Worm (Caenorhabditis elegans) whole organism, young adult: ENCODE results near the gene Y49E10.16.

ENCODE experiments used
- K11D2.4 ChIP-seq: fragments of 200-800 bp; sonication (Bioruptor generic); IDR thresholded peaks from 2 replicates; pipeline ENCODE4 v1.3.6; 2022; ENCODE audit warnings: missing genetic modification reagents, missing genetic modification characterization, missing compliant biosample characterization
- K12H6.12 ChIP-seq: fragments of 200-800 bp; sonication (Bioruptor generic); optimal IDR thresholded peaks from 2 replicates; lab custom pipeline; 2018; ENCODE audit warnings: mild to moderate bottlenecking, missing genetic modification characterization, missing compliant biosample characterization
- Y79H2A.3 ChIP-seq: fragments of 200-800 bp; sonication (Bioruptor generic); conservative IDR thresholded peaks from 2 replicates; pipeline ENCODE4 v1.3.6; 2022; ENCODE audit warnings: missing genetic modification reagents, missing genetic modification characterization, missing compliant biosample characterization
- ama-1 ChIP-seq, 3 experiments: fragments of 150-350 bp in 1 of 3; sonication (generic microtip) in 2 of 3; optimal IDR thresholded peaks; 2 replicates each; lab custom pipeline; 2014 to 2018; ENCODE audit warnings: missing biosample characterization in 2 of 3, missing genetic modification characterization in 2 of 3, missing genetic modification reagents in 2 of 3
- cebp-2 ChIP-seq: fragments of 200-800 bp; sonication (Bioruptor generic); IDR thresholded peaks from 2 replicates; pipeline ENCODE4 v1.3.6; 2022; ENCODE audit warnings: missing genetic modification characterization, missing compliant biosample characterization
- ceh-27 ChIP-seq: fragments of 200-800 bp; sonication (Bioruptor generic); optimal IDR thresholded peaks from 2 replicates; lab custom pipeline; 2018; ENCODE audit warnings: mild to moderate bottlenecking, missing genetic modification characterization, moderate library complexity, missing compliant biosample characterization
- chd-7 ChIP-seq: sonication (generic microtip); optimal IDR thresholded peaks from 2 replicates; lab custom pipeline; 2016; ENCODE audit warnings: mild to moderate bottlenecking, missing genetic modification characterization, moderate library complexity, missing compliant biosample characterization
- die-1 ChIP-seq: sonication (generic microtip); optimal IDR thresholded peaks from 2 replicates; lab custom pipeline; 2016; ENCODE audit warnings: missing genotype, mild to moderate bottlenecking, missing genetic modification characterization, missing compliant biosample characterization
- dox-1 ChIP-seq: fragments of 200-800 bp; sonication (Bioruptor generic); IDR thresholded peaks from 2 replicates; pipeline ENCODE4 v1.3.6; 2022; ENCODE audit warnings: missing genetic modification reagents, missing genetic modification characterization, missing compliant biosample characterization
- egl-18 ChIP-seq: fragments of 200-800 bp; sonication (Bioruptor generic); IDR thresholded peaks from 2 replicates; pipeline ENCODE4 v1.3.6; 2022; ENCODE audit warnings: missing genetic modification reagents, missing genetic modification characterization, missing compliant biosample characterization
- rcor-1 ChIP-seq: fragments of 200-800 bp; sonication (Bioruptor generic); IDR thresholded peaks from 2 replicates; pipeline ENCODE4 v1.3.6; 2022; ENCODE audit warnings: missing genetic modification reagents, missing genetic modification characterization, missing compliant biosample characterization
- snpc-4 ChIP-seq, 5 experiments: fragments of 150-350 bp in 1 of 5; sonication (generic microtip) in 4 of 5; optimal IDR thresholded peaks; 2 replicates each; lab custom pipeline; 2014 to 2018; ENCODE audit warnings: missing genetic modification characterization in 5 of 5, missing biosample characterization in 3 of 5, antibody characterized with exemption in 2 of 5, mild to moderate bottlenecking in 2 of 5, missing compliant biosample characterization in 2 of 5, missing genotype in 2 of 5, moderate library complexity in 2 of 5, missing genetic modification reagents in 1 of 5
- zfh-2 ChIP-seq: fragments of 200-800 bp; sonication (Bioruptor generic); conservative IDR thresholded peaks from 2 replicates; pipeline ENCODE4 v1.3.6; 2022; ENCODE audit warnings: missing genetic modification reagents, missing genetic modification characterization, missing compliant biosample characterization
- ztf-26 ChIP-seq: sonication (generic microtip); optimal IDR thresholded peaks from 2 replicates; lab custom pipeline; 2017; ENCODE audit warnings: missing genetic modification characterization, missing compliant biosample characterization

DNA sequence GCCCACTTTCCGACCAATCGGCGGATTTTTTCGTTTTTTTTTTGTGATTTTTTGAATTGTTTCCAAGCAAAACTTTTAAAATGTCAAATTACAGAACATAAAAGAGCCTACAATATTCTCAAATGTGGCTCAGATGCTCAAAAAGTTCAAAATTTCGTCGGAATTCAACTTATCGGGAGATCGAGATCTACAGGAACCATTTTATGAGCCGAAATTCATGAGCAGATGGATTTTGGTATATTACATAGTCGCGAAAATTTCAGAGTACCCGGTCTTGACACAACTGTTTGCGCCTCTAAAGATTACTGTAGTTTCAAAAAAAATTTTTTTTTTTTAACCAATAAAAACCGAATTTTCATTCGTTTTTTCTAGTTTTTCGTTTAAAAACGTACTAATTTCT is 28.7 kb downstream of the Y49E10.16 start:
- no peak for TF ChIP-seq die-1 (tag; lab: Kevin White, UChicago)
- no peak for TF ChIP-seq snpc-4 (GFP tag; optimal IDR thresholded peaks at IDR 0.05; lab: Kevin White, UChicago)
- TF ChIP-seq snpc-4 (tag; optimal IDR thresholded peaks at IDR 0.05; lab: Kevin White, UChicago) = no peak
- TF ChIP-seq Y79H2A.3 (GFP tag; lab: Robert Waterston, UW) = no peak
- TF ChIP-seq ama-1 (optimal IDR thresholded peaks at IDR 0.05; lab: Kevin White, UChicago) = no peak
- TF ChIP-seq ama-1 (GFP tag; optimal IDR thresholded peaks at IDR 0.05; lab: Kevin White, UChicago) = no peak
- TF ChIP-seq K11D2.4 (GFP tag; lab: Robert Waterston, UW) = no peak
- TF ChIP-seq ceh-27 (GFP tag; lab: Kevin White, UChicago) = no peak
- no peak for TF ChIP-seq zfh-2
- TF ChIP-seq K12H6.12 (tag; lab: Kevin White, UChicago) = no peak
- no peak for TF ChIP-seq egl-18
- no peak for TF ChIP-seq ztf-26 (tag; lab: Kevin White, UChicago)
- no peak for TF ChIP-seq dox-1 (GFP tag; lab: Robert Waterston, UW)
- no peak for TF ChIP-seq cebp-2 (GFP tag; lab: Robert Waterston, UW)
- TF ChIP-seq chd-7 (tag; lab: Kevin White, UChicago) = no peak
- no peak for TF ChIP-seq rcor-1 (GFP tag; lab: Robert Waterston, UW)
